Worm (Caenorhabditis elegans): ENCODE results near the gene tbce-1.

DNA sequence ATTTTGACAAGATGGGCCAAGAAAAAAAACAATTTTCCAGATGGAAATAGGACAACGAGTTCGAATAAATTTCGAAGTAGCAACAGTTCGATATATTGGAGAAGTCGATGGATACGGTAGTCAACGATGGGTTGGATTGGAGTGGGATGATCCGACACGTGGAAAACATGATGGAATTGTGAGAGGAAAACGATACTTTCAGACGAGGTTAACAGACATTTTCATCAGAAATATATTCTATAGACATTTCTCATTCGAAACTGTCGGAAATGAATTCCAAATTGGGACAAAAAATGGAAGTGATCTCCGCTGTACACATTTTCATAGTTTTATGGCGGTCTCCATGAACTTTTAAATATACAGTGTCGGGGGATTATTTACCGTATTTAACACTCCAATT is at the start of gene tbce-1:
- TF ChIP-seq rbr-2 (tag; optimal IDR thresholded peaks at IDR 0.05) (no peak), unc-62 (GFP tag; optimal IDR thresholded peaks at IDR 0.05 in 1 of 2) (no peak), unc-62 (tag; optimal IDR thresholded peaks at IDR 0.05) (no peak), egl-27 (tag; optimal IDR thresholded peaks at IDR 0.05) (no peak), ama-1 (optimal IDR thresholded peaks at IDR 0.05) (no peak), mxl-2 (GFP tag; conservative IDR thresholded peaks at IDR 0.05) (no peak)

All from whole organism, L4 larva.